Worm (Caenorhabditis elegans) whole organism, late embryonic: ENCODE results near the gene coa-7.

ENCODE experiments used
- F13H6.1 ChIP-seq: sonication (generic microtip); optimal IDR thresholded peaks from 2 replicates; lab custom pipeline; 2016; ENCODE audit warnings: missing genetic modification characterization, missing compliant biosample characterization
- K02D7.2 ChIP-seq: sonication (generic microtip); optimal IDR thresholded peaks from 2 replicates; lab custom pipeline; 2017; ENCODE audit warnings: mild to moderate bottlenecking, missing genetic modification characterization, missing compliant biosample characterization
- K09A11.1 ChIP-seq: sonication (generic microtip); optimal IDR thresholded peaks from 2 replicates; lab custom pipeline; 2017; ENCODE audit warnings: antibody characterized with exemption, mild to moderate bottlenecking, missing genetic modification characterization, missing compliant biosample characterization; ENCODE audit not compliant: insufficient read depth
- ceh-18 ChIP-seq: sonication (generic microtip); optimal IDR thresholded peaks from 2 replicates; lab custom pipeline; 2016; ENCODE audit warnings: missing genetic modification characterization, missing compliant biosample characterization
- ceh-19 ChIP-seq: fragments of 200-800 bp; sonication (Bioruptor generic); optimal IDR thresholded peaks from 2 replicates; lab custom pipeline; 2018; ENCODE audit warnings: mild to moderate bottlenecking, missing genetic modification characterization, missing compliant biosample characterization
- ceh-30 ChIP-seq: fragments of 150-350 bp; optimal IDR thresholded peaks from 2 replicates; lab custom pipeline; 2014; ENCODE audit warnings: missing biosample characterization, missing genetic modification characterization
- ceh-31 ChIP-seq: sonication (generic microtip); optimal IDR thresholded peaks from 2 replicates; lab custom pipeline; 2016; ENCODE audit warnings: missing genetic modification characterization, missing compliant biosample characterization
- ceh-6 ChIP-seq: fragments of 200-800 bp; sonication (Bioruptor generic); optimal IDR thresholded peaks from 2 replicates; lab custom pipeline; 2018; ENCODE audit warnings: mild to moderate bottlenecking, missing genetic modification characterization, missing compliant biosample characterization
- che-1 ChIP-seq: sonication (generic microtip); optimal IDR thresholded peaks from 2 replicates; lab custom pipeline; 2016; ENCODE audit warnings: mild to moderate bottlenecking, missing genetic modification characterization, missing compliant biosample characterization
- elt-4 ChIP-seq: sonication (generic microtip); optimal IDR thresholded peaks from 2 replicates; lab custom pipeline; 2016; ENCODE audit warnings: missing genetic modification characterization, missing compliant biosample characterization
- fkh-10 ChIP-seq: fragments of 150-350 bp; optimal IDR thresholded peaks from 2 replicates; lab custom pipeline; 2014; ENCODE audit warnings: missing biosample characterization, missing genetic modification reagents, missing genetic modification characterization
- fkh-6 ChIP-seq: sonication (generic microtip); optimal IDR thresholded peaks from 2 replicates; lab custom pipeline; 2016; ENCODE audit warnings: missing genetic modification characterization, missing compliant biosample characterization
- hlh-13 ChIP-seq: fragments of 200-800 bp; sonication (Bioruptor generic); optimal IDR thresholded peaks from 2 replicates; lab custom pipeline; 2018; ENCODE audit warnings: mild to moderate bottlenecking, missing genetic modification characterization, missing compliant biosample characterization
- hlh-8 ChIP-seq: sonication (generic microtip); optimal IDR thresholded peaks from 2 replicates; lab custom pipeline; 2016; ENCODE audit warnings: missing genotype, missing genetic modification characterization, missing compliant biosample characterization
- lim-6 ChIP-seq: sonication (generic microtip); optimal IDR thresholded peaks from 2 replicates; lab custom pipeline; 2016; ENCODE audit warnings: missing genetic modification characterization, missing compliant biosample characterization
- madf-2 ChIP-seq: sonication (generic microtip); optimal IDR thresholded peaks from 2 replicates; lab custom pipeline; 2017; ENCODE audit warnings: missing genetic modification characterization, missing compliant biosample characterization
- nfya-1 ChIP-seq: sonication (generic microtip); optimal IDR thresholded peaks from 2 replicates; lab custom pipeline; 2017; ENCODE audit warnings: missing genetic modification characterization, mild to moderate bottlenecking, missing compliant biosample characterization, antibody characterized with exemption, moderate library complexity
- nhr-11 ChIP-seq: fragments of 150-350 bp; optimal IDR thresholded peaks from 2 replicates; lab custom pipeline; 2014; ENCODE audit warnings: missing biosample characterization, missing genetic modification characterization
- nhr-232 ChIP-seq: sonication (generic microtip); optimal IDR thresholded peaks from 2 replicates; lab custom pipeline; 2016; ENCODE audit warnings: missing genetic modification characterization, missing compliant biosample characterization
- npax-4 ChIP-seq: sonication (generic microtip); optimal IDR thresholded peaks from 2 replicates; lab custom pipeline; 2016; ENCODE audit warnings: missing genetic modification characterization, missing compliant biosample characterization
- odd-2 ChIP-seq: sonication (generic microtip); optimal IDR thresholded peaks from 2 replicates; lab custom pipeline; 2017; ENCODE audit warnings: antibody characterized with exemption, mild to moderate bottlenecking, missing genetic modification characterization, missing compliant biosample characterization
- pat-9 ChIP-seq: fragments of 200-800 bp; sonication (Bioruptor generic); optimal IDR thresholded peaks from 2 replicates; lab custom pipeline; 2018; ENCODE audit warnings: mild to moderate bottlenecking, missing genetic modification characterization, moderate library complexity, missing compliant biosample characterization
- pqm-1 ChIP-seq: sonication (generic microtip); optimal IDR thresholded peaks from 2 replicates; lab custom pipeline; 2016; ENCODE audit warnings: missing genetic modification characterization, missing compliant biosample characterization
- ref-2 ChIP-seq: sonication (generic microtip); optimal IDR thresholded peaks from 2 replicates; lab custom pipeline; 2016; ENCODE audit warnings: missing genetic modification characterization, missing compliant biosample characterization
- rnt-1 ChIP-seq: sonication (generic microtip); optimal IDR thresholded peaks from 2 replicates; lab custom pipeline; 2016; ENCODE audit warnings: missing genetic modification characterization, missing compliant biosample characterization
- sox-4 ChIP-seq: sonication (generic microtip); optimal IDR thresholded peaks from 2 replicates; lab custom pipeline; 2017; ENCODE audit warnings: mild to moderate bottlenecking, missing genetic modification characterization, inconsistent platforms, missing compliant biosample characterization
- syd-9 ChIP-seq: sonication (generic microtip); optimal IDR thresholded peaks from 2 replicates; lab custom pipeline; 2016; ENCODE audit warnings: mild to moderate bottlenecking, missing genetic modification characterization, moderate library complexity, missing compliant biosample characterization
- tbx-2 ChIP-seq: sonication (generic microtip); optimal IDR thresholded peaks from 2 replicates; lab custom pipeline; 2016; ENCODE audit warnings: missing genetic modification characterization, missing compliant biosample characterization
- unc-42 ChIP-seq: sonication (generic microtip); optimal IDR thresholded peaks from 2 replicates; lab custom pipeline; 2016; ENCODE audit warnings: missing genotype, missing genetic modification characterization, missing compliant biosample characterization
- unc-55 ChIP-seq: sonication (generic microtip); optimal IDR thresholded peaks from 2 replicates; lab custom pipeline; 2017; ENCODE audit warnings: missing biosample characterization, missing genetic modification reagents, missing genetic modification characterization
- unc-86 ChIP-seq: sonication (generic microtip); optimal IDR thresholded peaks from 2 replicates; lab custom pipeline; 2016; ENCODE audit warnings: missing genetic modification characterization, missing compliant biosample characterization
- zip-5 ChIP-seq: sonication (generic microtip); optimal IDR thresholded peaks from 2 replicates; lab custom pipeline; 2016; ENCODE audit warnings: missing genetic modification characterization, missing compliant biosample characterization
- ztf-16 ChIP-seq: sonication (generic microtip); optimal IDR thresholded peaks from 2 replicates; lab custom pipeline; 2017; ENCODE audit warnings: missing genetic modification characterization, missing compliant biosample characterization

The coa-7 gene

ce11 chrII:11650975-11651588 is at the start of gene coa-7:
Gene coa-7, minus strand, starts transcription at chrII:11651148.
- TF ChIP-seq tbx-2 = no peak
- TF ChIP-seq, all 69 proteins: peak for 0

- TF ChIP-seq lim-6 (tag; lab: Kevin White, UChicago) (no peak), nhr-232 (no peak)
These were observed 49.7 kb upstream of the coa-7 start for ce11 chrII:11700635-11701034.

- TF ChIP-seq K02D7.2 (tag; lab: Kevin White, UChicago) (no peak), unc-42 (tag; lab: Kevin White, UChicago) (no peak), zip-5 (tag; lab: Kevin White, UChicago) (no peak), hlh-8 (tag; lab: Kevin White, UChicago) (no peak), hlh-13 (GFP tag; lab: Kevin White, UChicago) (no peak), ref-2 (tag; lab: Kevin White, UChicago) (no peak), nfya-1 (tag; lab: Kevin White, UChicago) (no peak), fkh-10 (GFP tag; lab: Kevin White, UChicago) (no peak), madf-2 (tag; lab: Kevin White, UChicago) (no peak), elt-4 (tag; lab: Kevin White, UChicago) (no peak), ceh-30 (tag; lab: Kevin White, UChicago) (no peak), pqm-1 (tag; lab: Kevin White, UChicago) (no peak), ceh-6 (GFP tag; lab: Kevin White, UChicago) (no peak), K09A11.1 (tag; lab: Kevin White, UChicago) (no peak), odd-2 (no peak)
These were observed 49.3 kb upstream of the coa-7 start, which contains the start of gene inos-1 for ce11 chrII:11700200-11700599. Gene inos-1, minus strand, starts transcription at chrII:11700300.

ce11 chrII:11695945-11696270 is 45.0 kb upstream of the coa-7 start, which contains the start of gene xpf-1:
Gene xpf-1, plus strand, starts transcription at chrII:11696171.
- TF ChIP-seq nhr-11 (no peak), fkh-6 (tag; lab: Kevin White, UChicago) (no peak), ceh-19 (GFP tag; lab: Kevin White, UChicago) (no peak), ref-2 (tag; lab: Kevin White, UChicago) (no peak)

- TF ChIP-seq unc-55 (GFP tag; lab: Kevin White, UChicago) = peak; percentile 20
These were observed 44.4 kb upstream of the coa-7 start, which contains the start of gene tars-1 for ce11 chrII:11695161-11695944. Gene tars-1, minus strand, starts transcription at chrII:11695657.

ce11 chrII:11694432-11694831 is 43.5 kb upstream of the coa-7 start:
- TF ChIP-seq ceh-6 (GFP tag; lab: Kevin White, UChicago) (peak; percentile 1), unc-86 (tag; lab: Kevin White, UChicago) (peak; percentile 18), pat-9 (peak; percentile 25), nfya-1 (tag; lab: Kevin White, UChicago) (peak; percentile 37), ceh-18 (tag; lab: Kevin White, UChicago) (peak; percentile 14), che-1 (tag; lab: Kevin White, UChicago) (peak; percentile 8), zip-5 (tag; lab: Kevin White, UChicago) (no peak), ztf-16 (tag; lab: Kevin White, UChicago) (peak; percentile 1), npax-4 (tag; lab: Kevin White, UChicago) (no peak), syd-9 (tag; lab: Kevin White, UChicago) (no peak), tbx-2 (peak; percentile 14), ceh-31 (tag; lab: Kevin White, UChicago) (peak; percentile 56), rnt-1 (tag; lab: Kevin White, UChicago) (peak; percentile 18), F13H6.1 (tag; lab: Kevin White, UChicago) (no peak), sox-4 (peak; percentile 22)
